Fruit fly (Drosophila melanogaster) whole organism, pupa: ENCODE measurements around the gene CG13365.
A peak's percentile ranks its signal among the peaks of the same experiment; 100 is the strongest.

Source experiments
- CG10348 ChIP-seq: fragments of 200-800 bp; sonication (Bioruptor generic); IDR thresholded peaks from 2 replicates; pipeline ENCODE4 v1.3.6; 2022; ENCODE audit warnings: missing biosample characterization, missing genetic modification characterization
- CG12605 ChIP-seq: fragments of 200-800 bp; sonication (Bioruptor generic); IDR thresholded peaks from 2 replicates; pipeline ENCODE4 v1.3.6; 2022; ENCODE audit warnings: missing biosample characterization, missing genetic modification characterization
- CG13204 ChIP-seq: fragments of 200-800 bp; sonication (Bioruptor generic); optimal IDR thresholded peaks from 2 replicates; lab custom pipeline; 2018; ENCODE audit warnings: missing biosample characterization, mild to moderate bottlenecking, missing genetic modification characterization, moderate library complexity
- CG14655 ChIP-seq: fragments of 200-800 bp; sonication (Bioruptor generic); optimal IDR thresholded peaks from 3 replicates; lab custom pipeline; 2017; ENCODE audit warnings: mild to moderate bottlenecking, missing biosample characterization, missing genetic modification reagents, missing genetic modification characterization
- CG15710 ChIP-seq: fragments of 200-800 bp; sonication (Bioruptor generic); optimal IDR thresholded peaks from 2 replicates; lab custom pipeline; 2018; ENCODE audit warnings: missing biosample characterization, mild to moderate bottlenecking, missing genetic modification characterization, moderate library complexity
- CG17806 ChIP-seq: fragments of 200-800 bp; sonication (Bioruptor generic); optimal IDR thresholded peaks from 2 replicates; lab custom pipeline; 2018; ENCODE audit warnings: missing biosample characterization, mild to moderate bottlenecking, missing genetic modification characterization, moderate library complexity
- CG32121 ChIP-seq: fragments of 200-800 bp; sonication (Bioruptor generic); IDR thresholded peaks from 2 replicates; pipeline ENCODE4 v1.3.6; 2022; ENCODE audit warnings: missing biosample characterization, missing genetic modification characterization
- CG34367 ChIP-seq: fragments of 200-800 bp; sonication (Bioruptor generic); optimal IDR thresholded peaks from 2 replicates; lab custom pipeline; 2018; ENCODE audit warnings: missing biosample characterization, mild to moderate bottlenecking, missing genetic modification characterization
- CG4496 ChIP-seq: fragments of 200-800 bp; sonication (Bioruptor generic); IDR thresholded peaks from 3 replicates; pipeline ENCODE4 v1.3.6; 2022; ENCODE audit warnings: missing biosample characterization, missing genetic modification characterization
- CG8159 ChIP-seq: fragments of 200-800 bp; sonication (Bioruptor generic); optimal IDR thresholded peaks from 3 replicates; lab custom pipeline; 2018; ENCODE audit warnings: missing biosample characterization, mild to moderate bottlenecking, missing genetic modification characterization, moderate library complexity
- CG8301 ChIP-seq: fragments of 200-800 bp; sonication (Bioruptor generic); optimal IDR thresholded peaks from 2 replicates; lab custom pipeline; 2018; ENCODE audit warnings: missing biosample characterization, mild to moderate bottlenecking, missing genetic modification characterization
- CG9948 ChIP-seq: fragments of 200-800 bp; sonication (Bioruptor generic); optimal IDR thresholded peaks from 2 replicates; lab custom pipeline; 2018; ENCODE audit warnings: missing biosample characterization, mild to moderate bottlenecking, missing genetic modification characterization, moderate library complexity
- D1 ChIP-seq: fragments of 200-800 bp; sonication (Bioruptor generic); optimal IDR thresholded peaks from 2 replicates; lab custom pipeline; 2018; ENCODE audit warnings: missing biosample characterization, mild to moderate bottlenecking, missing genetic modification characterization, moderate library complexity
- EcR ChIP-seq: fragments of 200-800 bp; sonication (Bioruptor generic); optimal IDR thresholded peaks from 3 replicates; lab custom pipeline; 2019; ENCODE audit warnings: missing biosample characterization, missing genetic modification characterization, mild to moderate bottlenecking, moderate library complexity, missing genetic modification reagents
- Ets98B ChIP-seq: fragments of 200-800 bp; sonication (Bioruptor generic); IDR thresholded peaks from 2 replicates; pipeline ENCODE4 v1.3.6; 2022; ENCODE audit warnings: missing biosample characterization, missing genetic modification characterization
- Pif1A ChIP-seq: fragments of 200-800 bp; sonication (Bioruptor generic); optimal IDR thresholded peaks from 3 replicates; lab custom pipeline; 2016; ENCODE audit warnings: missing biosample characterization, missing genetic modification characterization
- Pif1B ChIP-seq: fragments of 200-800 bp; sonication (Bioruptor generic); optimal IDR thresholded peaks from 3 replicates; lab custom pipeline; 2016; ENCODE audit warnings: missing biosample characterization, missing genetic modification characterization
- Snoo ChIP-seq: fragments of 200-800 bp; sonication (Bioruptor generic); optimal IDR thresholded peaks from 3 replicates; lab custom pipeline; 2017; ENCODE audit warnings: missing biosample characterization, mild to moderate bottlenecking, missing genetic modification characterization, inconsistent platforms
- fd96Ca ChIP-seq: fragments of 200-800 bp; sonication (Bioruptor generic); IDR thresholded peaks from 3 replicates; pipeline ENCODE4 v1.3.6; 2022; ENCODE audit warnings: missing biosample characterization, missing genetic modification characterization
- gl ChIP-seq: fragments of 200-800 bp; sonication (Bioruptor generic); optimal IDR thresholded peaks from 2 replicates; lab custom pipeline; 2018; ENCODE audit warnings: missing biosample characterization, mild to moderate bottlenecking, missing genetic modification characterization
- rn ChIP-seq: fragments of 200-800 bp; sonication (Bioruptor generic); IDR thresholded peaks from 2 replicates; pipeline ENCODE4 v1.3.6; 2022; ENCODE audit warnings: missing biosample characterization, missing genetic modification characterization

The CG13365 gene

DNA sequence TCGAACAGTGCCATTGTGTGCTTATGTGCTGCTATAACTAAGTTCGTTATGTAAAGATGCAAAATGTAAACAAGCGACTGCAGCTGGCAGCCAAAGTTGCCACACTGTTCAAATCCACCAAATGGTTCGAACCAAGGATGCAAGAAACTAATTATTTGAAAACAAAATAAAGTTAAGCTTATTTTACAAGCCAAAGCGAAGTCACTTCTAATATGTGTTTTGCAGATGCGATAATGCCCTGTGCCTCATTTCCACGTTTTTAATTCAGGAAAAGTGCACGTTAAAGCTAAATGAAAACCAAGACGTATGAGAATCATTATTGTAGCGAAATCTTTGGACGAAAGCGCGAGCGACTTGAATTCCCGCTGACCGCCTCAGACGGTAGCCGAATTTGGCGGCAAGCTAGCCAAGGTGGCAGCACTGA is at the start of gene CG13365, which contains the start of gene Vsp37A:
TSS of gene CG13365 (minus strand) at position 84 of the 424 bp plus-strand sequence.
TSS of gene Vsp37A (plus strand) at position 399 of the 424 bp plus-strand sequence.
- TF ChIP-seq CG15710 (tag; lab: Kevin White, UChicago) (peak; percentile 26), Pif1A (GFP tag; lab: Kevin White, UChicago) (no peak), CG14655 (GFP tag; lab: Kevin White, UChicago) (no peak), EcR (GFP tag; lab: Kevin White, UChicago) (no peak), CG8301 (tag; lab: Kevin White, UChicago) (peak; percentile 3), fd96Ca (GFP tag; lab: Robert Waterston, UW) (no peak), CG10348 (no peak), CG4496 (GFP tag; lab: Robert Waterston, UW) (no peak), CG12605 (GFP tag; lab: Robert Waterston, UW) (no peak), CG8159 (tag; lab: Kevin White, UChicago) (peak; percentile 35), gl (tag; lab: Kevin White, UChicago) (no peak)
- TF ChIP-seq, all 21 proteins: peak for 3

DNA sequence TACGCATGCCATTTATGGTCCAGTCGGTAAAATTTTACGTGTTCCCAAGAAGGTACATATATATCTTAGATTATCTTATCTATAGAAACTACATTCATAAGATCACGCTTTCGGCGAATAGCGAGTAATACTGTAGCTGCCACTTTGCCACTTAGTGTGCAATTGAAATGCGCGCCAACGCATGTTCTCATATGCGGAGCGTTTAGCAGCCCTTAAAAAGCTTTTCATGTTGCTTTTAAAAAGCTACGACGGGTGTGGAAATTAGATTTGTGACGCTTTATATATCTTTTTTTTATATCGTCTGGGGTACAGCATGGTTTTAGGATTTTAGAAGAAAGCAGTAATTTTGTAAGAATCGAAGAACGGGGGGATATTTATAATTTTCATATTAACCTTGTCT is 37.0 kb upstream of the CG13365 start:
- TF ChIP-seq CG15710 (tag; lab: Kevin White, UChicago) = no peak
- no peak for TF ChIP-seq CG4496 (GFP tag; lab: Robert Waterston, UW)
- no peak for TF ChIP-seq fd96Ca (GFP tag; lab: Robert Waterston, UW)
- no peak for TF ChIP-seq CG8301 (tag; lab: Kevin White, UChicago)
- no peak for TF ChIP-seq CG9948 (tag; lab: Kevin White, UChicago)
- TF ChIP-seq CG12605 (GFP tag; lab: Robert Waterston, UW) = no peak
- TF ChIP-seq EcR (GFP tag; lab: Kevin White, UChicago) = no peak
- TF ChIP-seq Pif1B (GFP tag; lab: Kevin White, UChicago) = no peak
- no peak for TF ChIP-seq CG17806 (tag; lab: Kevin White, UChicago)
- TF ChIP-seq gl (tag; lab: Kevin White, UChicago) = no peak
- TF ChIP-seq Ets98B = no peak
- TF ChIP-seq D1 = no peak
- no peak for TF ChIP-seq CG32121
- no peak for TF ChIP-seq CG34367 (tag; lab: Kevin White, UChicago)
- TF ChIP-seq rn (GFP tag; lab: Robert Waterston, UW) = no peak
- no peak for TF ChIP-seq CG13204 (GFP tag; lab: Kevin White, UChicago)
- TF ChIP-seq CG14655 (GFP tag; lab: Kevin White, UChicago) = no peak
- no peak for TF ChIP-seq Snoo (tag; lab: Kevin White, UChicago)
- TF ChIP-seq Pif1A (GFP tag; lab: Kevin White, UChicago) = no peak
- no peak for TF ChIP-seq CG8159 (tag; lab: Kevin White, UChicago)

- TF ChIP-seq fd96Ca (GFP tag; lab: Robert Waterston, UW) (no peak), CG9948 (tag; lab: Kevin White, UChicago) (no peak), CG8159 (tag; lab: Kevin White, UChicago) (no peak), CG4496 (GFP tag; lab: Robert Waterston, UW) (no peak)
Observed at dm6 chrX:656380-656925, 35.4 kb upstream of the CG13365 start.

dm6 chrX:655492-656379 is 34.7 kb upstream of the CG13365 start, which contains the start of the genes Hmt4-20 and SkpA:
Gene Hmt4-20 (minus strand): TSS chrX:656033.
Gene SkpA (plus strand): TSS chrX:656114.
- TF ChIP-seq CG4496 (GFP tag; lab: Robert Waterston, UW) (no peak), Ets98B (no peak), CG15710 (tag; lab: Kevin White, UChicago) (no peak)

- TF ChIP-seq CG13204 (GFP tag; lab: Kevin White, UChicago) (no peak), EcR (GFP tag; lab: Kevin White, UChicago) (no peak), CG32121 (peak; percentile 98), CG9948 (tag; lab: Kevin White, UChicago) (peak; percentile 87), gl (tag; lab: Kevin White, UChicago) (peak; percentile 89), CG10348 (peak; percentile 88), Ets98B (peak; percentile 99), CG12605 (GFP tag; lab: Robert Waterston, UW) (peak; percentile 97), fd96Ca (GFP tag; lab: Robert Waterston, UW) (peak; percentile 99), Snoo (tag; lab: Kevin White, UChicago) (peak; percentile 95), D1 (no peak), CG8159 (tag; lab: Kevin White, UChicago) (peak; percentile 90), Pif1B (GFP tag; lab: Kevin White, UChicago) (peak; percentile 94), CG17806 (tag; lab: Kevin White, UChicago) (peak; percentile 91), Pif1A (GFP tag; lab: Kevin White, UChicago) (peak; percentile 95), rn (GFP tag; lab: Robert Waterston, UW) (peak; percentile 91), CG15710 (tag; lab: Kevin White, UChicago) (peak; percentile 94), CG4496 (GFP tag; lab: Robert Waterston, UW) (peak; percentile 99), CG8301 (tag; lab: Kevin White, UChicago) (peak; percentile 93), CG34367 (tag; lab: Kevin White, UChicago) (peak; percentile 94), CG14655 (GFP tag; lab: Kevin White, UChicago) (no peak)
Observed at dm6 chrX:654949-655348, 33.9 kb upstream of the CG13365 start.
